Worm (Caenorhabditis elegans): Measurements from ENCODE around the gene Y97E10AR.4.

Gene Y97E10AR.4

ce11 chrV:8019783-8020182, 9.8 kb upstream of the Y97E10AR.4 start:
- TF ChIP-seq sma-9 (GFP tag; optimal IDR thresholded peaks at IDR 0.05), result peak; percentile 5
- TF ChIP-seq sma-9 (tag; optimal IDR thresholded peaks at IDR 0.05), result no peak
- TF ChIP-seq nhr-10 (tag; optimal IDR thresholded peaks at IDR 0.05), result no peak
- no peak for TF ChIP-seq zag-1 (tag; optimal IDR thresholded peaks at IDR 0.05)
- TF ChIP-seq nhr-21 (tag; optimal IDR thresholded peaks at IDR 0.05), result no peak
- TF ChIP-seq lin-39 (tag; optimal IDR thresholded peaks at IDR 0.05), result no peak
- no peak for TF ChIP-seq unc-55 (GFP tag; optimal IDR thresholded peaks at IDR 0.05)
- peak; percentile 50 for TF ChIP-seq fos-1 (tag; optimal IDR thresholded peaks at IDR 0.05)
- TF ChIP-seq ztf-11 (tag; optimal IDR thresholded peaks at IDR 0.05), result no peak
- no peak for TF ChIP-seq elt-1 (tag; optimal IDR thresholded peaks at IDR 0.05)

- TF ChIP-seq elt-3 (tag; optimal IDR thresholded peaks at IDR 0.05), result no peak
- TF ChIP-seq fos-1 (tag; optimal IDR thresholded peaks at IDR 0.05), result peak; percentile 62
- no peak for TF ChIP-seq nhr-237 (tag; optimal IDR thresholded peaks at IDR 0.05)
- TF ChIP-seq snpc-4 (tag; optimal IDR thresholded peaks at IDR 0.05), result no peak
- TF ChIP-seq unc-62 (GFP tag; optimal IDR thresholded peaks at IDR 0.05), result no peak
- TF ChIP-seq nhr-129 (tag; optimal IDR thresholded peaks at IDR 0.05), result no peak
- no peak for TF ChIP-seq nhr-12 (tag; optimal IDR thresholded peaks at IDR 0.05)
Measured at ce11 chrV:8018919-8019318, 8.9 kb upstream of the Y97E10AR.4 start.

- TF ChIP-seq unc-39 (tag; optimal IDR thresholded peaks at IDR 0.05) (no peak), gmeb-1 (tag; optimal IDR thresholded peaks at IDR 0.05) (peak; percentile 11), fos-1 (tag; optimal IDR thresholded peaks at IDR 0.05) (peak; percentile 97), sma-9 (GFP tag; optimal IDR thresholded peaks at IDR 0.05) (peak; percentile 49), sma-9 (tag; optimal IDR thresholded peaks at IDR 0.05) (no peak)
Measured at ce11 chrV:8017924-8018323, 7.9 kb upstream of the Y97E10AR.4 start.

ce11 chrV:8016928-8017327, 6.9 kb upstream of the Y97E10AR.4 start, which contains the start of gene sptl-2:
sptl-2 (plus strand) TSS chrV:8017207.
- TF ChIP-seq elt-3 (tag; optimal IDR thresholded peaks at IDR 0.05), result no peak
- TF ChIP-seq fos-1 (tag; optimal IDR thresholded peaks at IDR 0.05), result peak; percentile 79
- TF ChIP-seq dmd-4 (tag; optimal IDR thresholded peaks at IDR 0.05), result no peak
- TF ChIP-seq sma-9 (GFP tag; optimal IDR thresholded peaks at IDR 0.05), result peak; percentile 16
- no peak for TF ChIP-seq sma-9 (tag; optimal IDR thresholded peaks at IDR 0.05)

ce11 chrV:8013901-8014388, 3.9 kb upstream of the Y97E10AR.4 start, which contains the start of gene Y97E10AR.6:
Y97E10AR.6 (minus strand) TSS chrV:8013951.
- peak; percentile 19 for TF ChIP-seq fos-1 (tag; optimal IDR thresholded peaks at IDR 0.05)
- peak; percentile 70 for TF ChIP-seq unc-55 (GFP tag; optimal IDR thresholded peaks at IDR 0.05)
- no peak for TF ChIP-seq aly-2 (tag; optimal IDR thresholded peaks at IDR 0.05)
- TF ChIP-seq nhr-129 (tag; optimal IDR thresholded peaks at IDR 0.05), result peak; percentile 74
- TF ChIP-seq ztf-4 (tag; optimal IDR thresholded peaks at IDR 0.05), result no peak
- peak in 1 of 2 experiments; percentile 44 for TF ChIP-seq lsy-2 (tag; optimal IDR thresholded peaks at IDR 0.05)
- no peak for TF ChIP-seq mbf-1 (tag; optimal IDR thresholded peaks at IDR 0.05)
- TF ChIP-seq C34F6.9 (tag; optimal IDR thresholded peaks at IDR 0.05), result peak; percentile 78
- TF ChIP-seq dmd-4 (tag; optimal IDR thresholded peaks at IDR 0.05), result no peak

ce11 chrV:8012032-8012431, 2.0 kb upstream of the Y97E10AR.4 start, which contains the start of gene rpb-9:
rpb-9 (minus strand) TSS chrV:8012345.
- TF ChIP-seq nhr-129 (tag; optimal IDR thresholded peaks at IDR 0.05) (no peak), skn-1 (tag; optimal IDR thresholded peaks at IDR 0.05) (no peak), mab-5 (tag; optimal IDR thresholded peaks at IDR 0.05) (no peak), F13H6.1 (tag; optimal IDR thresholded peaks at IDR 0.05) (no peak), nhr-6 (tag; optimal IDR thresholded peaks at IDR 0.05) (no peak), sma-3 (GFP tag; optimal IDR thresholded peaks at IDR 0.05) (no peak), elt-1 (tag; optimal IDR thresholded peaks at IDR 0.05) (no peak), lin-39 (tag; optimal IDR thresholded peaks at IDR 0.05) (no peak), unc-62 (GFP tag; optimal IDR thresholded peaks at IDR 0.05) (no peak), alr-1 (tag; optimal IDR thresholded peaks at IDR 0.05) (no peak), unc-55 (GFP tag; optimal IDR thresholded peaks at IDR 0.05) (no peak), peb-1 (tag; optimal IDR thresholded peaks at IDR 0.05) (no peak)

- TF ChIP-seq mab-5 (tag; optimal IDR thresholded peaks at IDR 0.05) (no peak), lsy-2 (tag; optimal IDR thresholded peaks at IDR 0.05) (no peak), aly-2 (tag; optimal IDR thresholded peaks at IDR 0.05) (no peak), dmd-4 (tag; optimal IDR thresholded peaks at IDR 0.05) (no peak), egl-27 (tag; optimal IDR thresholded peaks at IDR 0.05) (no peak), lin-39 (tag; optimal IDR thresholded peaks at IDR 0.05) (no peak), crh-2 (tag; optimal IDR thresholded peaks at IDR 0.05) (no peak), nhr-77 (tag; optimal IDR thresholded peaks at IDR 0.05) (no peak), mbf-1 (tag; optimal IDR thresholded peaks at IDR 0.05) (no peak), lin-13 (GFP tag; optimal IDR thresholded peaks at IDR 0.05) (no peak), ceh-16 (tag; optimal IDR thresholded peaks at IDR 0.05) (no peak)
Measured at ce11 chrV:8010846-8011245, 813 bp upstream of the Y97E10AR.4 start, which contains the start of gene lmtr-2. lmtr-2 (minus strand) TSS chrV:8011106.

Measured in whole organism, L2 larva.